Fruit fly (Drosophila melanogaster) S2 (cell line): ENCODE measurements around the gene RFeSP.

ENCODE experiments used
- CG8478 ChIP-seq: fragments of >200 bp; optimal IDR thresholded peaks from 2 replicates; lab custom pipeline; 2018
- CTCF ChIP-seq, 2 experiments: fragments of >200 bp; optimal IDR thresholded peaks; 2 replicates each; lab custom pipeline; 2018

- TF ChIP-seq CTCF (optimal IDR thresholded peaks at IDR 0.05; lab: Kevin White, UChicago) = no peak
- no peak for TF ChIP-seq CG8478
These were observed 17.3 kb downstream of the RFeSP start for dm6 chr2L:1596693-1597092.
